Fruit fly (Drosophila melanogaster) whole organism, prepupa: ENCODE results near the gene CG43732.
A peak's percentile ranks its signal among the peaks of the same experiment; 100 is the strongest.

ENCODE experiments used
- CG10669 ChIP-seq: fragments of 200-800 bp; sonication (Bioruptor generic); optimal IDR thresholded peaks from 3 replicates; lab custom pipeline; 2018; ENCODE audit warnings: missing biosample characterization, mild to moderate bottlenecking, missing genetic modification characterization, moderate library complexity
- CG11902 ChIP-seq: fragments of 200-800 bp; sonication (Bioruptor generic); optimal IDR thresholded peaks from 3 replicates; lab custom pipeline; 2016; ENCODE audit warnings: missing biosample characterization, missing genetic modification characterization
- CG15336 ChIP-seq: fragments of 200-800 bp; sonication (Bioruptor generic); IDR thresholded peaks from 2 replicates; pipeline ENCODE4 v1.3.6; 2022; ENCODE audit warnings: missing biosample characterization, missing genetic modification characterization
- CG1621 ChIP-seq: fragments of 200-800 bp; sonication (Bioruptor generic); optimal IDR thresholded peaks from 3 replicates; lab custom pipeline; 2018; ENCODE audit warnings: missing biosample characterization, mild to moderate bottlenecking, missing genetic modification characterization
- CG16779 ChIP-seq: fragments of 200-800 bp; sonication (Bioruptor generic); optimal IDR thresholded peaks from 3 replicates; lab custom pipeline; 2017; ENCODE audit warnings: missing biosample characterization, mild to moderate bottlenecking, missing genetic modification characterization
- CG3032 ChIP-seq: fragments of 200-800 bp; optimal IDR thresholded peaks from 2 replicates; lab custom pipeline; 2019; ENCODE audit warnings: missing biosample characterization, mild to moderate bottlenecking, missing genetic modification characterization, moderate library complexity
- CG31627 ChIP-seq: fragments of 200-800 bp; sonication (Bioruptor generic); optimal IDR thresholded peaks from 3 replicates; lab custom pipeline; 2016; ENCODE audit warnings: missing biosample characterization, missing genetic modification characterization
- CG32006 ChIP-seq: fragments of 200-800 bp; sonication (Bioruptor generic); optimal IDR thresholded peaks from 3 replicates; lab custom pipeline; 2017; ENCODE audit warnings: missing biosample characterization, mild to moderate bottlenecking, missing genetic modification characterization
- CG3919 ChIP-seq: fragments of 200-800 bp; sonication (Bioruptor generic); optimal IDR thresholded peaks from 3 replicates; lab custom pipeline; 2016; ENCODE audit warnings: missing biosample characterization, missing genetic modification characterization
- CG4318 ChIP-seq: fragments of 200-800 bp; sonication (Bioruptor generic); optimal IDR thresholded peaks from 3 replicates; lab custom pipeline; 2017; ENCODE audit warnings: missing biosample characterization, mild to moderate bottlenecking, missing genetic modification characterization
- CG6163 ChIP-seq: fragments of 200-800 bp; sonication (Bioruptor generic); IDR thresholded peaks from 3 replicates; pipeline ENCODE4 v1.3.6; 2022; ENCODE audit warnings: missing biosample characterization, missing genetic modification characterization
- CG6276 ChIP-seq: fragments of 200-800 bp; sonication (Bioruptor generic); optimal IDR thresholded peaks from 2 replicates; lab custom pipeline; 2017; ENCODE audit warnings: missing biosample characterization, mild to moderate bottlenecking, missing genetic modification characterization
- CG6792 ChIP-seq: fragments of 200-800 bp; sonication (Bioruptor generic); optimal IDR thresholded peaks from 3 replicates; lab custom pipeline; 2016; ENCODE audit warnings: missing biosample characterization, missing genetic modification characterization
- CG6854 ChIP-seq: fragments of 200-800 bp; sonication (Bioruptor generic); optimal IDR thresholded peaks from 2 replicates; lab custom pipeline; 2017; ENCODE audit warnings: missing biosample characterization, mild to moderate bottlenecking, missing genetic modification characterization
- CG7368 ChIP-seq: fragments of 200-800 bp; sonication (Bioruptor generic); optimal IDR thresholded peaks from 3 replicates; lab custom pipeline; 2016; ENCODE audit warnings: missing biosample characterization, missing genetic modification characterization
- CG8119 ChIP-seq: fragments of 200-800 bp; sonication (Bioruptor generic); IDR thresholded peaks from 3 replicates; pipeline ENCODE4 v1.3.6; 2022; ENCODE audit warnings: missing biosample characterization, missing genetic modification characterization
- CG8319 ChIP-seq: fragments of 200-800 bp; sonication (Bioruptor generic); optimal IDR thresholded peaks from 3 replicates; lab custom pipeline; 2016; ENCODE audit warnings: missing biosample characterization, missing genetic modification characterization
- CG9139 ChIP-seq: fragments of 200-800 bp; sonication (Bioruptor generic); optimal IDR thresholded peaks from 3 replicates; lab custom pipeline; 2017; ENCODE audit warnings: missing biosample characterization, mild to moderate bottlenecking, missing genetic modification characterization
- Eip78C ChIP-seq: fragments of 200-800 bp; sonication (Bioruptor generic); peaks from one replicate; lab custom pipeline; 2016; ENCODE audit warnings: missing biosample characterization, missing genetic modification characterization
- Eip93F ChIP-seq: fragments of 200-800 bp; sonication (Bioruptor generic); optimal IDR thresholded peaks from 2 replicates; lab custom pipeline; 2016; ENCODE audit warnings: missing biosample characterization, mild to moderate bottlenecking, missing genetic modification characterization
- Ets96B ChIP-seq: fragments of 200-800 bp; optimal IDR thresholded peaks from 2 replicates; lab custom pipeline; 2019; ENCODE audit warnings: missing biosample characterization, mild to moderate bottlenecking, missing genetic modification characterization, moderate library complexity
- Hr4 ChIP-seq: fragments of 200-800 bp; sonication (Bioruptor generic); optimal IDR thresholded peaks from 3 replicates; lab custom pipeline; 2016; ENCODE audit warnings: missing biosample characterization, missing genetic modification characterization
- Lpt ChIP-seq: fragments of 200-800 bp; sonication (Bioruptor generic); optimal IDR thresholded peaks from 3 replicates; lab custom pipeline; 2016; ENCODE audit warnings: missing biosample characterization, missing genetic modification characterization
- Met ChIP-seq: fragments of 200-800 bp; sonication (Bioruptor generic); optimal IDR thresholded peaks from 3 replicates; lab custom pipeline; 2016; ENCODE audit warnings: missing biosample characterization, missing genetic modification characterization
- OdsH ChIP-seq: fragments of 200-800 bp; sonication (Bioruptor generic); optimal IDR thresholded peaks from 3 replicates; lab custom pipeline; 2016; ENCODE audit warnings: missing biosample characterization, missing genetic modification characterization
- Smox ChIP-seq: fragments of 200-800 bp; sonication (Bioruptor generic); optimal IDR thresholded peaks from 3 replicates; lab custom pipeline; 2016; ENCODE audit warnings: missing biosample characterization, missing genetic modification characterization
- Sox102F ChIP-seq: fragments of 200-800 bp; sonication (Bioruptor generic); optimal IDR thresholded peaks from 2 replicates; lab custom pipeline; 2016; ENCODE audit warnings: missing biosample characterization, mild to moderate bottlenecking, missing genetic modification characterization
- Sox14 ChIP-seq: fragments of 200-800 bp; sonication (Bioruptor generic); optimal IDR thresholded peaks from 3 replicates; lab custom pipeline; 2016; ENCODE audit warnings: missing biosample characterization, missing genetic modification characterization
- Sox15 ChIP-seq: fragments of 200-800 bp; sonication (Bioruptor generic); optimal IDR thresholded peaks from 3 replicates; lab custom pipeline; 2016; ENCODE audit warnings: missing biosample characterization, missing genetic modification characterization
- achi ChIP-seq: fragments of 200-800 bp; sonication (Bioruptor generic); optimal IDR thresholded peaks from 3 replicates; lab custom pipeline; 2016; ENCODE audit warnings: missing biosample characterization, missing genetic modification characterization
- acj6 ChIP-seq: fragments of 200-800 bp; sonication (Bioruptor generic); optimal IDR thresholded peaks from 3 replicates; lab custom pipeline; 2016; ENCODE audit warnings: missing biosample characterization, missing genetic modification characterization
- dsx ChIP-seq: fragments of 200-800 bp; optimal IDR thresholded peaks from 3 replicates; lab custom pipeline; 2019; ENCODE audit warnings: missing biosample characterization, mild to moderate bottlenecking, missing genetic modification characterization, moderate library complexity; ENCODE audit not compliant: poor library complexity, severe bottlenecking
- esn ChIP-seq: fragments of 200-800 bp; sonication (Bioruptor generic); optimal IDR thresholded peaks from 2 replicates; lab custom pipeline; 2016; ENCODE audit warnings: missing biosample characterization, mild to moderate bottlenecking, missing genetic modification characterization, moderate library complexity
- fd85E ChIP-seq: fragments of 200-800 bp; sonication (Bioruptor generic); optimal IDR thresholded peaks from 3 replicates; lab custom pipeline; 2016; ENCODE audit warnings: missing biosample characterization, missing genetic modification characterization
- fkh ChIP-seq: fragments of 200-800 bp; sonication (Bioruptor generic); optimal IDR thresholded peaks from 3 replicates; lab custom pipeline; 2017; ENCODE audit warnings: missing biosample characterization, mild to moderate bottlenecking, missing genetic modification characterization, moderate library complexity
- lz ChIP-seq: fragments of 200-800 bp; sonication (Bioruptor generic); optimal IDR thresholded peaks from 3 replicates; lab custom pipeline; 2016; ENCODE audit warnings: missing biosample characterization, missing genetic modification characterization
- ss ChIP-seq, 2 experiments: fragments of 200-800 bp; sonication (Bioruptor generic); optimal IDR thresholded peaks; 2 replicates in 1 of 2; 3 replicates in 1 of 2; lab custom pipeline; 2017 to 2018; ENCODE audit warnings: mild to moderate bottlenecking in 2 of 2, missing biosample characterization in 2 of 2, missing genetic modification characterization in 2 of 2, moderate library complexity in 1 of 2
- svp ChIP-seq: fragments of 200-800 bp; sonication (Bioruptor generic); peaks from one replicate; lab custom pipeline; 2016; ENCODE audit warnings: missing biosample characterization, missing genetic modification characterization
- topi ChIP-seq: fragments of 200-800 bp; sonication (Bioruptor generic); optimal IDR thresholded peaks from 3 replicates; lab custom pipeline; 2016; ENCODE audit warnings: missing biosample characterization, missing genetic modification characterization
- vri ChIP-seq: fragments of 200-800 bp; sonication (Bioruptor generic); optimal IDR thresholded peaks from 3 replicates; lab custom pipeline; 2016; ENCODE audit warnings: missing biosample characterization, mild to moderate bottlenecking, missing genetic modification characterization

CG43732 gene

DNA sequence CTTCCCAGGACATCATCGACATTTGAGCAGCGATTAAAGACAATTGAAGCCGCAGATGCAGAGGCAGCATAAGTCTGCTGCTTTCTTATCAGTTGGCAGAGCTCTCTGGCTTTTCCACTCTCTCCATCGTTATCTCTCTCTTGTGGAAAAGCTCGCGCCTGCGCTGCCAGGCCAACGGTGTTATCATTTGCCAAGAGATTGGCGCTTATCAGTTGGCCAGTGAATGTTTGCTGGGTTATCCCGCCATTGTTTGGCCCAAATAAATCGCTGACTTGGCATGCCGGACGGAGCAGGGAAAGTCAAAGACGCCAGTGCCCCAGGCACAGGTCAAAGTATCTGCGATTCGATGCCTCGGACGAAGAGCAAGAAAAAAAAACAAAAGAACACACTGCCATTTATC is 865 bp upstream of the CG43732 start:
- no peak for TF ChIP-seq CG3032 (tag; lab: Kevin White, UChicago)
- peak; percentile 69 for TF ChIP-seq svp (GFP tag; lab: Kevin White, UChicago)

dm6 chr3R:18964819-18965218 is 14.8 kb downstream of the CG43732 start:
- TF ChIP-seq svp (GFP tag; lab: Kevin White, UChicago) (peak; percentile 22), Met (GFP tag; lab: Kevin White, UChicago) (no peak)

DNA sequence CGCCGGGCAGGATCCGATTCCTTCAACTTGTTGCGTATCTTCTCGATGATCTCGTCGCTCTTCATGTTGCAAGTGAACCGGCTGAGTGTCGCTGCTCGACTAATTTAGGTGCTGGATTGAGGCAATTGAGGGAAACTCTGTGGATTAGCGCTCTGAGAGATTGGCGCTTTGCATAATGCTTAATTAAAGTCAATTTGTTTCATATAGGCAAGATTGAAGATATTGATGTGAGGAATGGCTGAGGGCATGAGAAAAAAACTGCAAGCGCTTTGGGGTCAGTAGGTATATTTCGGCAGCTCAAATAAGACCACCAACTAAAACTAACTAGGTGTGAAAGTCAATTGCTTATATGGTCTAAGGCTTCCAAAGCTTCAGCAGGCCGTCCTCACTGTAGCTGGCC is 28.7 kb downstream of the CG43732 start, which contains the start of gene euc:
euc (minus strand) TSS at position 101 of the 400 bp plus-strand sequence.
- TF ChIP-seq Sox15 (no peak), Eip78C (no peak), fkh (GFP tag; lab: Kevin White, UChicago) (no peak), CG6163 (no peak), ss (GFP tag; optimal IDR thresholded peaks at IDR 0.05; lab: Kevin White, UChicago) (no peak), dsx (no peak), CG1621 (no peak)

- TF ChIP-seq CG3919 (GFP tag; lab: Kevin White, UChicago), result no peak
- peak; percentile 48; the same call in 1 of the 3 replicates for TF ChIP-seq CG8119 (GFP tag; lab: Robert Waterston, UW)
- no peak for TF ChIP-seq vri (GFP tag; lab: Kevin White, UChicago)
- TF ChIP-seq CG6854 (GFP tag; lab: Kevin White, UChicago), result no peak
- peak; percentile 65; the same call in 2 of the 3 replicates for TF ChIP-seq CG6163
- TF ChIP-seq CG6276 (GFP tag; lab: Kevin White, UChicago), result peak; percentile 63
- 0 out of 2 replicates have a peak, but pooled peaks have one; percentile 29 for TF ChIP-seq CG15336
- peak; percentile 5 for TF ChIP-seq Hr4 (GFP tag; lab: Kevin White, UChicago)
- TF ChIP-seq Sox102F (GFP tag; lab: Kevin White, UChicago), result no peak
- peak; percentile 30 for TF ChIP-seq CG9139 (GFP tag; lab: Kevin White, UChicago)
- TF ChIP-seq Sox14 (GFP tag; lab: Kevin White, UChicago), result peak; percentile 28
- TF ChIP-seq Lpt (GFP tag; lab: Kevin White, UChicago), result no peak
- TF ChIP-seq svp (GFP tag; lab: Kevin White, UChicago), result peak; percentile 32
- TF ChIP-seq CG16779, result peak; percentile 34
- peak; percentile 23 for TF ChIP-seq Met (GFP tag; lab: Kevin White, UChicago)
- peak; percentile 16 for TF ChIP-seq Smox (GFP tag; lab: Kevin White, UChicago)
These were observed 31.0 kb downstream of the CG43732 start, which contains the start of the genes dnk and Smu1 for dm6 chr3R:18980863-18981536. TSS of gene dnk (plus strand) at chr3R:18980995. TSS of gene Smu1 (minus strand) at chr3R:18981324.

- TF ChIP-seq Eip93F (GFP tag; lab: Kevin White, UChicago) (peak; percentile 58), CG6854 (GFP tag; lab: Kevin White, UChicago) (no peak), CG1621 (no peak), fd85E (no peak), acj6 (GFP tag; lab: Kevin White, UChicago) (peak; percentile 83), dsx (peak; percentile 70), CG9139 (GFP tag; lab: Kevin White, UChicago) (no peak), esn (peak; percentile 75), CG32006 (GFP tag; lab: Kevin White, UChicago) (peak; percentile 74), svp (GFP tag; lab: Kevin White, UChicago) (peak; percentile 73), CG3032 (tag; lab: Kevin White, UChicago) (peak; percentile 68), CG16779 (no peak), topi (GFP tag; lab: Kevin White, UChicago) (peak; percentile 58), achi (GFP tag; lab: Kevin White, UChicago) (peak; percentile 76), CG3919 (GFP tag; lab: Kevin White, UChicago) (peak; percentile 56), Hr4 (GFP tag; lab: Kevin White, UChicago) (peak; percentile 79), lz (GFP tag; lab: Kevin White, UChicago) (peak; percentile 62), Smox (GFP tag; lab: Kevin White, UChicago) (peak; percentile 78), CG7368 (GFP tag; lab: Kevin White, UChicago) (peak; percentile 49), CG8319 (GFP tag; lab: Kevin White, UChicago) (peak; percentile 37), CG31627 (GFP tag; lab: Kevin White, UChicago) (peak; percentile 66), CG4318 (GFP tag; lab: Kevin White, UChicago) (peak; percentile 36), Ets96B (tag; lab: Kevin White, UChicago) (peak; percentile 73), OdsH (peak; percentile 84), fkh (GFP tag; lab: Kevin White, UChicago) (peak; percentile 90), CG6792 (GFP tag; lab: Kevin White, UChicago) (peak; percentile 59), CG8119 (GFP tag; lab: Robert Waterston, UW) (peak; percentile 76), CG10669 (GFP tag; lab: Kevin White, UChicago) (peak; percentile 61), CG11902 (peak; percentile 10)
These were observed 33.7 kb downstream of the CG43732 start, which contains the start of the genes snRNP-U1-C and gukh for dm6 chr3R:18983614-18984185. TSS of gene snRNP-U1-C (minus strand) at chr3R:18983650. TSS of gene gukh (plus strand) at chr3R:18984025.
